Fruit fly (Drosophila melanogaster) whole organism, embryonic: ENCODE results near the gene CG43407.

Experiments
- CG10959 ChIP-seq: fragments of 200-800 bp; sonication (Bioruptor generic); IDR thresholded peaks from 2 replicates; pipeline ENCODE4 v1.3.6; 2022; ENCODE audit warnings: missing biosample characterization, missing genetic modification characterization
- CG11504 ChIP-seq: fragments of 200-800 bp; sonication (Bioruptor generic); optimal IDR thresholded peaks from 3 replicates; lab custom pipeline; 2019; ENCODE audit warnings: missing biosample characterization, mild to moderate bottlenecking, missing genetic modification characterization, moderate library complexity
- CG12155 ChIP-seq: fragments of 200-800 bp; sonication (Bioruptor generic); optimal IDR thresholded peaks from 3 replicates; lab custom pipeline; 2016; ENCODE audit warnings: missing biosample characterization, missing genetic modification characterization
- CG14667 ChIP-seq: fragments of 200-800 bp; sonication (Bioruptor generic); IDR thresholded peaks from 2 replicates; pipeline ENCODE4 v1.3.6; 2022; ENCODE audit warnings: missing biosample characterization, missing genetic modification characterization
- CG16813 ChIP-seq: fragments of 200-800 bp; sonication (Bioruptor generic); IDR thresholded peaks from 3 replicates; pipeline ENCODE4 v1.3.6; 2022; ENCODE audit warnings: missing biosample characterization, missing genetic modification characterization; ENCODE audit not compliant: partially characterized antibody
- CG18011 ChIP-seq: fragments of 200-800 bp; sonication (Bioruptor generic); optimal IDR thresholded peaks from 2 replicates; lab custom pipeline; 2017; ENCODE audit warnings: missing biosample characterization, missing genetic modification characterization, mild to moderate bottlenecking, moderate library complexity, missing genotype
- CG2129 ChIP-seq: fragments of 200-800 bp; sonication (Bioruptor generic); IDR thresholded peaks from 2 replicates; pipeline ENCODE4 v1.3.6; 2022; ENCODE audit warnings: missing biosample characterization, missing genetic modification characterization; ENCODE audit not compliant: partially characterized antibody
- CG2199 ChIP-seq: fragments of 200-800 bp; sonication (Bioruptor generic); IDR thresholded peaks from 3 replicates; pipeline ENCODE4 v1.3.6; 2022; ENCODE audit warnings: missing biosample characterization, missing genetic modification characterization
- CG2202 ChIP-seq: fragments of 200-800 bp; sonication (Bioruptor generic); optimal IDR thresholded peaks from 2 replicates; lab custom pipeline; 2018; ENCODE audit warnings: missing biosample characterization, mild to moderate bottlenecking, missing genetic modification characterization
- CG2875 ChIP-seq: fragments of 200-800 bp; sonication (Bioruptor generic); optimal IDR thresholded peaks from 2 replicates; lab custom pipeline; 2017; ENCODE audit warnings: missing biosample characterization, mild to moderate bottlenecking, missing genetic modification characterization, missing genetic modification reagents
- CG33557 ChIP-seq: fragments of 200-800 bp; sonication (Bioruptor generic); optimal IDR thresholded peaks from 2 replicates; lab custom pipeline; 2019; ENCODE audit warnings: missing biosample characterization, mild to moderate bottlenecking, missing genetic modification characterization, moderate library complexity
- CG3847 ChIP-seq: fragments of 200-800 bp; sonication (Bioruptor generic); IDR thresholded peaks from 2 replicates; pipeline ENCODE4 v1.3.6; 2022; ENCODE audit warnings: missing biosample characterization, missing genetic modification characterization
- CG8944 ChIP-seq: fragments of 200-800 bp; sonication (Bioruptor generic); optimal IDR thresholded peaks from 3 replicates; lab custom pipeline; 2016; ENCODE audit warnings: missing biosample characterization, missing genetic modification characterization
- CG9876 ChIP-seq: fragments of 200-800 bp; sonication (Bioruptor generic); optimal IDR thresholded peaks from 2 replicates; lab custom pipeline; 2016; ENCODE audit warnings: missing biosample characterization, missing genetic modification characterization
- H15 ChIP-seq: fragments of 200-800 bp; sonication (Bioruptor generic); IDR thresholded peaks from 3 replicates; pipeline ENCODE4 v1.3.6; 2022; ENCODE audit warnings: missing biosample characterization, missing genetic modification characterization
- Kr ChIP-seq: fragments of 200-800 bp; sonication (Bioruptor generic); optimal IDR thresholded peaks from 2 replicates; lab custom pipeline; 2017; ENCODE audit warnings: missing biosample characterization, mild to moderate bottlenecking, missing genetic modification characterization
- Med ChIP-seq: fragments of 200-800 bp; sonication (Bioruptor generic); peaks from one replicate; lab custom pipeline; 2016; ENCODE audit warnings: missing biosample characterization, missing genetic modification characterization, mild to moderate bottlenecking, inconsistent platforms, moderate library complexity
- PHDP ChIP-seq: fragments of 200-800 bp; sonication (Bioruptor generic); optimal IDR thresholded peaks from 3 replicates; lab custom pipeline; 2018; ENCODE audit warnings: missing biosample characterization, mild to moderate bottlenecking, missing genetic modification characterization, moderate library complexity
- chm ChIP-seq: fragments of 200-800 bp; sonication (Bioruptor generic); IDR thresholded peaks from 2 replicates; pipeline ENCODE4 v1.3.6; 2022; ENCODE audit warnings: missing biosample characterization, missing genetic modification characterization
- ci ChIP-seq: fragments of 200-800 bp; sonication (Bioruptor generic); IDR thresholded peaks from 3 replicates; pipeline ENCODE4 v1.3.6; 2022; ENCODE audit warnings: missing biosample characterization, missing genetic modification characterization
- fd102C ChIP-seq: fragments of 200-800 bp; sonication (Bioruptor generic); optimal IDR thresholded peaks from 2 replicates; lab custom pipeline; 2018; ENCODE audit warnings: missing biosample characterization, mild to moderate bottlenecking, missing genetic modification characterization, moderate library complexity
- gt ChIP-seq: fragments of 200-800 bp; sonication (Bioruptor generic); IDR thresholded peaks from 2 replicates; pipeline ENCODE4 v1.3.6; 2022; ENCODE audit warnings: missing biosample characterization, missing genetic modification characterization
- hkb ChIP-seq, 2 experiments: fragments of 200-800 bp in 1 of 2; fragments of >200 bp in 1 of 2; sonication (Bioruptor generic) in 1 of 2; IDR thresholded peaks in 1 of 2; optimal IDR thresholded peaks in 1 of 2; 2 replicates each; pipeline versions ENCODE4 v1.3.6 to Lab custom; 2017 to 2022; ENCODE audit warnings: missing biosample characterization in 1 of 2, missing genetic modification characterization in 1 of 2
- org-1 ChIP-seq: fragments of 200-800 bp; sonication (Bioruptor generic); optimal IDR thresholded peaks from 2 replicates; lab custom pipeline; 2017; ENCODE audit warnings: missing biosample characterization, missing genetic modification characterization
- pan ChIP-seq, 4 experiments: fragments of >200 bp in 3 of 4; fragments of 200-800 bp in 1 of 4; sonication (Bioruptor generic) in 1 of 4; optimal IDR thresholded peaks in 3 of 4; IDR thresholded peaks in 1 of 4; 2 replicates each; pipeline versions ENCODE4 v1.3.6 to Lab custom; 2017 to 2022; ENCODE audit warnings: missing biosample characterization in 2 of 4, missing genetic modification characterization in 2 of 4, mixed read lengths in 1 of 4
- sob ChIP-seq: fragments of 200-800 bp; sonication (Bioruptor generic); IDR thresholded peaks from 2 replicates; pipeline ENCODE4 v1.3.6; 2022; ENCODE audit warnings: missing biosample characterization, missing genetic modification characterization

CG43407 gene

DNA sequence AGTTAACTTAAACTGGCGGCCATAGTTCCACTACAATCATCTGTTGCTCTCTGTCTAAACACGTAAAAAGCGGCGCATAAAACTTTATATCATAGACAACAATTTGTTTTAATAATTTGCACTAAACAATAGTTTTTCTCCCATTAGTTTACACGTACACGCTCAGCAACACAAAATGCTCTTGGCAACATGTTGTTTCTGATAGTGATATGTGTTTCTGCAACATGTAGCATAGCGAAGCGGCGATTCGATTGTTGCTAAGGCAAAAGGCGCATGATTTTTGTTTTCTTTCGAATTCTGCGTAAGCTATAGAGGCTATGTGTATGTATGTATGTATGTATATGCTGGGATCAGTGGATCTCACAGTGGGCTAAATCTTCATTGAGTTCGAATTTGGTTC lies 49.1 kb downstream of the CG43407 start:
- TF ChIP-seq CG2199 (GFP tag; lab: Robert Waterston, UW), result 0 out of 3 replicates have a peak, but pooled peaks have one; percentile 73
- TF ChIP-seq CG2875 (GFP tag; lab: Kevin White, UChicago), result no peak
- no peak for TF ChIP-seq CG2129
- TF ChIP-seq CG11504 (tag; lab: Kevin White, UChicago), result peak; percentile 99

DNA sequence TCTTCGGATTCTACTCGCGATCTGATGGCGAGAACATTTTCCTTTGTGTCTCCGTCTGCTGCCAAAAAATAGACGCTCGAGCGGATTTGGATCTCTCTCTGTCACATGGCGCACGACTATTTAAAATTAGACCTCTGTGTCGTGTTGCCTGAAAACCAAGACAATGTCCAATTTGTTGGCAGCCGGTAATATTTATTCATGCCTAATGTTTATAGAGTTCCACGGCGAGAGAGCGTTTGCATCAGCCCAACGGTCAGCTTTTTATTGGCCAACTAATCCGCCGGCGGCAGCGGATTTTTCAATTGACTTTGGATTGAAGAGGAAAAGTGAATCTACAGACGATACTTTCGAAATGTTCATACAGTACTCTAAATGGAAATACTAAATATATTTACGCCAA lies 50.0 kb downstream of the CG43407 start, which contains the start of gene SmydA-2:
Gene SmydA-2 (minus strand): TSS at position 33 of the 400 bp plus-strand sequence.
- TF ChIP-seq Kr (GFP tag; lab: Kevin White, UChicago) (no peak), CG14667 (GFP tag; lab: Robert Waterston, UW) (no peak), gt (no peak), CG10959 (GFP tag; lab: Robert Waterston, UW) (no peak), CG2202 (tag; lab: Kevin White, UChicago) (no peak), CG16813 (GFP tag; lab: Robert Waterston, UW) (no peak), CG9876 (GFP tag; lab: Kevin White, UChicago) (no peak), hkb (optimal IDR thresholded peaks at IDR 0.05; lab: Kevin White, UChicago) (peak; percentile 20), hkb (GFP tag; IDR thresholded peaks at IDR 0.05; lab: Robert Waterston, UW) (no peak), ci (GFP tag; lab: Robert Waterston, UW) (peak; percentile 52; the same call in 1 of the 3 replicates), fd102C (GFP tag; lab: Kevin White, UChicago) (no peak), chm (GFP tag; lab: Robert Waterston, UW) (no peak), CG8944 (no peak), Med (GFP tag; lab: Kevin White, UChicago) (peak; percentile 58), CG33557 (GFP tag; lab: Kevin White, UChicago) (no peak), CG18011 (no peak), CG11504 (tag; lab: Kevin White, UChicago) (peak; percentile 50), org-1 (GFP tag; lab: Kevin White, UChicago) (no peak), sob (GFP tag; lab: Robert Waterston, UW) (peak; percentile 16; the same call in 1 of the 2 replicates), pan (optimal IDR thresholded peaks at IDR 0.05; lab: Kevin White, UChicago) (no peak), pan (GFP tag; optimal IDR thresholded peaks at IDR 0.05 in 1 of 2, IDR thresholded peaks at IDR 0.05 in 1 of 2) (no peak), PHDP (tag; lab: Kevin White, UChicago) (no peak), H15 (GFP tag; lab: Robert Waterston, UW) (no peak), CG3847 (GFP tag; lab: Robert Waterston, UW) (no peak), CG12155 (no peak)
